Worm (Caenorhabditis elegans) whole organism, late embryonic: ENCODE results near the gene C31H1.1.

ENCODE experiments used
- K02D7.2 ChIP-seq: sonication (generic microtip); optimal IDR thresholded peaks from 2 replicates; lab custom pipeline; 2017; ENCODE audit warnings: mild to moderate bottlenecking, missing genetic modification characterization, missing compliant biosample characterization
- ceh-24 ChIP-seq: sonication (generic microtip); optimal IDR thresholded peaks from 2 replicates; lab custom pipeline; 2016; ENCODE audit warnings: mild to moderate bottlenecking, missing genetic modification characterization, missing compliant biosample characterization
- ceh-30 ChIP-seq: fragments of 150-350 bp; optimal IDR thresholded peaks from 2 replicates; lab custom pipeline; 2014; ENCODE audit warnings: missing biosample characterization, missing genetic modification characterization
- elt-2 ChIP-seq: sonication (generic microtip); optimal IDR thresholded peaks from 2 replicates; lab custom pipeline; 2016; ENCODE audit warnings: missing genetic modification reagents, missing genetic modification characterization, missing compliant biosample characterization
- ets-4 ChIP-seq: sonication (generic microtip); optimal IDR thresholded peaks from 2 replicates; lab custom pipeline; 2016; ENCODE audit warnings: missing genetic modification characterization, missing compliant biosample characterization
- fkh-10 ChIP-seq: fragments of 150-350 bp; optimal IDR thresholded peaks from 2 replicates; lab custom pipeline; 2014; ENCODE audit warnings: missing biosample characterization, missing genetic modification reagents, missing genetic modification characterization
- hlh-8 ChIP-seq: sonication (generic microtip); optimal IDR thresholded peaks from 2 replicates; lab custom pipeline; 2016; ENCODE audit warnings: missing genotype, missing genetic modification characterization, missing compliant biosample characterization
- nhr-11 ChIP-seq: fragments of 150-350 bp; optimal IDR thresholded peaks from 2 replicates; lab custom pipeline; 2014; ENCODE audit warnings: missing biosample characterization, missing genetic modification characterization
- pag-3 ChIP-seq: sonication (generic microtip); optimal IDR thresholded peaks from 2 replicates; lab custom pipeline; 2016; ENCODE audit warnings: missing compliant biosample characterization, missing genetic modification characterization, borderline replicate concordance
- pax-1 ChIP-seq: fragments of 150-350 bp; optimal IDR thresholded peaks from 2 replicates; lab custom pipeline; 2014; ENCODE audit warnings: missing biosample characterization, missing genetic modification characterization
- syd-9 ChIP-seq: sonication (generic microtip); optimal IDR thresholded peaks from 2 replicates; lab custom pipeline; 2016; ENCODE audit warnings: mild to moderate bottlenecking, missing genetic modification characterization, moderate library complexity, missing compliant biosample characterization
- tbx-2 ChIP-seq: sonication (generic microtip); optimal IDR thresholded peaks from 2 replicates; lab custom pipeline; 2016; ENCODE audit warnings: missing genetic modification characterization, missing compliant biosample characterization

ce11 chrIV:5760656-5761055 is 36.6 kb upstream of the C31H1.1 start:
- TF ChIP-seq hlh-8 (tag; lab: Kevin White, UChicago) (no peak), ets-4 (tag; lab: Kevin White, UChicago) (no peak), fkh-10 (no peak), pax-1 (tag; lab: Kevin White, UChicago) (no peak), ceh-24 (no peak), nhr-11 (no peak), ceh-30 (tag; lab: Kevin White, UChicago) (no peak), elt-2 (tag; lab: Kevin White, UChicago) (no peak), syd-9 (tag; lab: Kevin White, UChicago) (no peak), tbx-2 (tag; lab: Kevin White, UChicago) (no peak), K02D7.2 (no peak), pag-3 (tag; lab: Kevin White, UChicago) (no peak)
